2 worm cellular contexts compared by ENCODE assay signal in genomic region chrX:13952347-13952746, ce11.
A peak's percentile ranks its signal among the peaks of the same experiment; 100 is the strongest.
TF ChIP-seq lines count a peak whose summit lies in the region.

No protein-coding gene starts in this region.

TF ChIP-seq in whole organism, L4 larva, 104 proteins besides CTCF, POLR2A, EP300 and RAD21:
- TF ChIP-seq ceh-62 (tag; optimal IDR thresholded peaks at IDR 0.05; lab: Kevin White, UChicago) (no peak), madf-5 (GFP tag; IDR thresholded peaks at IDR 0.05; lab: Robert Waterston, UW) (0 out of 4 replicates have a peak, but pooled peaks of 1 of the 2 experiments have one; percentile 24), set-16 (GFP tag; IDR thresholded peaks at IDR 0.05; lab: Robert Waterston, UW) (peak; percentile 56; the same call in 1 of the 2 replicates), snpc-1.2 (GFP tag; IDR thresholded peaks at IDR 0.05; lab: Robert Waterston, UW) (peak; percentile 14; the same call in 1 of the 2 replicates)

TF ChIP-seq in whole organism, young adult, 124 proteins besides CTCF, POLR2A, EP300 and RAD21:
- TF ChIP-seq lin-35 (GFP tag; optimal IDR thresholded peaks at IDR 0.05; lab: Kevin White, UChicago) (no peak), zfh-2 (GFP tag; conservative IDR thresholded peaks at IDR 0.05; lab: Robert Waterston, UW) (peak; percentile 65)
